Fruit fly (Drosophila melanogaster) whole organism, embryonic: ENCODE measurements around the gene Tsc1.

ENCODE experiments used
- Abd-B ChIP-seq: fragments of 200-800 bp; sonication (Bioruptor generic); optimal IDR thresholded peaks from 2 replicates; lab custom pipeline; 2018; ENCODE audit warnings: missing biosample characterization, mild to moderate bottlenecking, missing genetic modification characterization, moderate library complexity
- BtbVII ChIP-seq: fragments of 200-800 bp; sonication (Bioruptor generic); optimal IDR thresholded peaks from 3 replicates; lab custom pipeline; 2017; ENCODE audit warnings: missing biosample characterization, mild to moderate bottlenecking, missing genetic modification characterization
- CG10209 ChIP-seq: fragments of 200-800 bp; sonication (Bioruptor generic); optimal IDR thresholded peaks from 3 replicates; lab custom pipeline; 2017; ENCODE audit warnings: missing biosample characterization, mild to moderate bottlenecking, missing genetic modification characterization, missing genetic modification reagents
- CG10462 ChIP-seq: fragments of 200-800 bp; sonication (Bioruptor generic); optimal IDR thresholded peaks from 2 replicates; lab custom pipeline; 2016; ENCODE audit warnings: missing biosample characterization, missing genetic modification characterization
- CG1233 ChIP-seq: fragments of 200-800 bp; sonication (Bioruptor generic); optimal IDR thresholded peaks from 4 replicates; lab custom pipeline; 2018; ENCODE audit warnings: missing biosample characterization, mild to moderate bottlenecking, missing genetic modification characterization
- CG12769 ChIP-seq: fragments of 200-800 bp; sonication (Bioruptor generic); optimal IDR thresholded peaks from 2 replicates; lab custom pipeline; 2019; ENCODE audit warnings: missing biosample characterization, mild to moderate bottlenecking, missing genetic modification characterization, moderate library complexity
- CG13287 ChIP-seq: fragments of 200-800 bp; sonication (Bioruptor generic); IDR thresholded peaks from 2 replicates; pipeline ENCODE4 v1.3.6; 2022; ENCODE audit warnings: missing biosample characterization, missing genetic modification characterization; ENCODE audit not compliant: partially characterized antibody
- CG13296 ChIP-seq: fragments of 200-800 bp; sonication (Bioruptor generic); optimal IDR thresholded peaks from 3 replicates; lab custom pipeline; 2018; ENCODE audit warnings: missing biosample characterization, mild to moderate bottlenecking, missing genetic modification characterization
- CG15011 ChIP-seq: fragments of 200-800 bp; sonication (Bioruptor generic); optimal IDR thresholded peaks from 3 replicates; lab custom pipeline; 2018; ENCODE audit warnings: missing biosample characterization, mild to moderate bottlenecking, missing genetic modification characterization
- CG15514 ChIP-seq: fragments of 200-800 bp; sonication (Bioruptor generic); optimal IDR thresholded peaks from 3 replicates; lab custom pipeline; 2017; ENCODE audit warnings: missing biosample characterization, missing genetic modification characterization, mild to moderate bottlenecking, moderate library complexity, missing genetic modification reagents
- CG16813 ChIP-seq: fragments of 200-800 bp; sonication (Bioruptor generic); IDR thresholded peaks from 3 replicates; pipeline ENCODE4 v1.3.6; 2022; ENCODE audit warnings: missing biosample characterization, missing genetic modification characterization; ENCODE audit not compliant: partially characterized antibody
- CG17328 ChIP-seq: fragments of 200-800 bp; sonication (Bioruptor generic); IDR thresholded peaks from 2 replicates; pipeline ENCODE4 v1.3.6; 2022; ENCODE audit warnings: missing biosample characterization, missing genetic modification characterization
- CG2875 ChIP-seq: fragments of 200-800 bp; sonication (Bioruptor generic); optimal IDR thresholded peaks from 2 replicates; lab custom pipeline; 2017; ENCODE audit warnings: missing biosample characterization, mild to moderate bottlenecking, missing genetic modification characterization, missing genetic modification reagents
- CG30020 ChIP-seq: fragments of 200-800 bp; optimal IDR thresholded peaks from 2 replicates; lab custom pipeline; 2019; ENCODE audit warnings: missing biosample characterization, mild to moderate bottlenecking, missing genetic modification characterization, moderate library complexity
- CG3163 ChIP-seq: fragments of 200-800 bp; sonication (Bioruptor generic); optimal IDR thresholded peaks from 3 replicates; lab custom pipeline; 2016; ENCODE audit warnings: missing biosample characterization, missing genetic modification characterization
- CG3281 ChIP-seq: fragments of 200-800 bp; sonication (Bioruptor generic); optimal IDR thresholded peaks from 3 replicates; lab custom pipeline; 2017; ENCODE audit warnings: missing biosample characterization, mild to moderate bottlenecking, missing genetic modification characterization
- CG3838 ChIP-seq: fragments of 200-800 bp; sonication (Bioruptor generic); optimal IDR thresholded peaks from 3 replicates; lab custom pipeline; 2016; ENCODE audit warnings: missing biosample characterization, missing genetic modification characterization
- CG6683 ChIP-seq: fragments of 200-800 bp; sonication (Bioruptor generic); optimal IDR thresholded peaks from 2 replicates; lab custom pipeline; 2017; ENCODE audit warnings: missing biosample characterization, mild to moderate bottlenecking, missing genetic modification characterization, missing genetic modification reagents
- CG6791 ChIP-seq: fragments of 200-800 bp; sonication (Bioruptor generic); IDR thresholded peaks from 3 replicates; pipeline ENCODE4 v1.3.6; 2022; ENCODE audit warnings: missing biosample characterization, missing genetic modification characterization; ENCODE audit not compliant: partially characterized antibody
- CG8089 ChIP-seq: fragments of 200-800 bp; sonication (Bioruptor generic); optimal IDR thresholded peaks from 3 replicates; lab custom pipeline; 2016; ENCODE audit warnings: missing biosample characterization, missing genetic modification characterization
- CG8359 ChIP-seq: fragments of 200-800 bp; sonication (Bioruptor generic); optimal IDR thresholded peaks from 2 replicates; lab custom pipeline; 2017; ENCODE audit warnings: missing biosample characterization, mild to moderate bottlenecking, missing genetic modification characterization, borderline replicate concordance
- CG9727 ChIP-seq: fragments of 200-800 bp; sonication (Bioruptor generic); optimal IDR thresholded peaks from 3 replicates; lab custom pipeline; 2017; ENCODE audit warnings: missing biosample characterization, mild to moderate bottlenecking, missing genetic modification characterization
- CTCF ChIP-seq: fragments of 200-800 bp; sonication (Bioruptor generic); optimal IDR thresholded peaks from 2 replicates; lab custom pipeline; 2017; ENCODE audit warnings: missing biosample characterization, mild to moderate bottlenecking, missing genetic modification characterization, moderate library complexity
- Dbx ChIP-seq: fragments of 200-800 bp; sonication (Bioruptor generic); IDR thresholded peaks from 3 replicates; pipeline ENCODE4 v1.3.6; 2022; ENCODE audit warnings: missing biosample characterization, missing genetic modification characterization
- E2f1 ChIP-seq: fragments of 200-800 bp; sonication (Bioruptor generic); IDR thresholded peaks from 2 replicates; pipeline ENCODE4 v1.3.6; 2022; ENCODE audit warnings: missing biosample characterization, missing genetic modification characterization
- Gug ChIP-seq: fragments of 200-800 bp; sonication (Bioruptor generic); IDR thresholded peaks from 4 replicates; pipeline ENCODE4 v1.3.6; 2022; ENCODE audit warnings: missing biosample characterization, missing genetic modification characterization
- Max ChIP-seq: fragments of 200-800 bp; sonication (Bioruptor generic); optimal IDR thresholded peaks from 2 replicates; lab custom pipeline; 2016; ENCODE audit warnings: missing biosample characterization, mild to moderate bottlenecking, missing genetic modification characterization
- Meics ChIP-seq: fragments of 200-800 bp; sonication (Bioruptor generic); optimal IDR thresholded peaks from 2 replicates; lab custom pipeline; 2017; ENCODE audit warnings: missing biosample characterization, mild to moderate bottlenecking, missing genetic modification characterization
- Poxn ChIP-seq: fragments of 200-800 bp; sonication (Bioruptor generic); IDR thresholded peaks from 2 replicates; pipeline ENCODE4 v1.3.6; 2022; ENCODE audit warnings: missing biosample characterization, missing genetic modification characterization
- Rx ChIP-seq: fragments of 200-800 bp; sonication (Bioruptor generic); IDR thresholded peaks from 2 replicates; pipeline ENCODE4 v1.3.6; 2022; ENCODE audit warnings: missing biosample characterization, missing genetic modification characterization
- Xbp1 ChIP-seq: fragments of 200-800 bp; sonication (Bioruptor generic); optimal IDR thresholded peaks from 3 replicates; lab custom pipeline; 2016; ENCODE audit warnings: missing biosample characterization, mild to moderate bottlenecking, missing genetic modification characterization
- aop ChIP-seq: fragments of 200-800 bp; sonication (Bioruptor generic); IDR thresholded peaks from 2 replicates; pipeline ENCODE4 v1.3.6; 2022; ENCODE audit warnings: missing biosample characterization, missing genetic modification characterization
- ash1 ChIP-seq: fragments of 200-800 bp; sonication (Bioruptor generic); optimal IDR thresholded peaks from 2 replicates; lab custom pipeline; 2018; ENCODE audit warnings: missing biosample characterization, mild to moderate bottlenecking, missing genetic modification characterization
- btn ChIP-seq: fragments of 200-800 bp; sonication (Bioruptor generic); optimal IDR thresholded peaks from 2 replicates; lab custom pipeline; 2016; ENCODE audit warnings: missing biosample characterization, missing genetic modification characterization
- fd3F ChIP-seq: fragments of 200-800 bp; sonication (Bioruptor generic); optimal IDR thresholded peaks from 2 replicates; lab custom pipeline; 2018; ENCODE audit warnings: missing biosample characterization, mild to moderate bottlenecking, missing genetic modification characterization, moderate library complexity
- gsb-n ChIP-seq: fragments of 200-800 bp; sonication (Bioruptor generic); optimal IDR thresholded peaks from 3 replicates; lab custom pipeline; 2018; ENCODE audit warnings: missing biosample characterization, mild to moderate bottlenecking, missing genetic modification characterization
- inv ChIP-seq: fragments of 200-800 bp; sonication (Bioruptor generic); IDR thresholded peaks from 2 replicates; pipeline ENCODE4 v1.3.6; 2022; ENCODE audit warnings: missing biosample characterization, missing genetic modification characterization; ENCODE audit not compliant: partially characterized antibody
- lab ChIP-seq: fragments of 200-800 bp; sonication (Bioruptor generic); optimal IDR thresholded peaks from 3 replicates; lab custom pipeline; 2017; ENCODE audit warnings: missing biosample characterization, missing genetic modification characterization, mild to moderate bottlenecking, moderate library complexity, missing genetic modification reagents
- lov ChIP-seq, 2 experiments: fragments of 200-800 bp in 1 of 2; fragments of >200 bp in 1 of 2; sonication (Bioruptor generic) in 1 of 2; IDR thresholded peaks in 1 of 2; optimal IDR thresholded peaks in 1 of 2; 2 replicates in 1 of 2; 3 replicates in 1 of 2; pipeline versions ENCODE4 v1.3.6 to Lab custom; 2017 to 2022; ENCODE audit warnings: missing biosample characterization in 1 of 2, missing genetic modification characterization in 1 of 2
- phol ChIP-seq: fragments of 200-800 bp; sonication (Bioruptor generic); optimal IDR thresholded peaks from 3 replicates; lab custom pipeline; 2018; ENCODE audit warnings: missing biosample characterization, mild to moderate bottlenecking, missing genetic modification characterization, moderate library complexity
- sens-2 ChIP-seq: fragments of 200-800 bp; sonication (Bioruptor generic); IDR thresholded peaks from 2 replicates; pipeline ENCODE4 v1.3.6; 2022; ENCODE audit warnings: missing biosample characterization, missing genetic modification characterization
- shn ChIP-seq: fragments of 200-800 bp; sonication (Bioruptor generic); optimal IDR thresholded peaks from 3 replicates; lab custom pipeline; 2016; ENCODE audit warnings: missing biosample characterization, missing genetic modification characterization
- stc ChIP-seq: fragments of 200-800 bp; sonication (Bioruptor generic); IDR thresholded peaks from 2 replicates; pipeline ENCODE4 v1.3.6; 2022; ENCODE audit warnings: missing biosample characterization, missing genetic modification characterization
- tgo ChIP-seq: fragments of 200-800 bp; sonication (Bioruptor generic); IDR thresholded peaks from 3 replicates; pipeline ENCODE4 v1.3.6; 2022; ENCODE audit warnings: missing biosample characterization, missing genetic modification characterization
- tio ChIP-seq: fragments of 200-800 bp; sonication (Bioruptor generic); optimal IDR thresholded peaks from 2 replicates; lab custom pipeline; 2017; ENCODE audit warnings: missing biosample characterization, missing genetic modification characterization, inconsistent platforms
- toy ChIP-seq: fragments of 200-800 bp; sonication (Bioruptor generic); IDR thresholded peaks from 2 replicates; pipeline ENCODE4 v1.3.6; 2022; ENCODE audit warnings: missing biosample characterization, missing genetic modification characterization
- tx ChIP-seq: fragments of 200-800 bp; sonication (Bioruptor generic); optimal IDR thresholded peaks from 2 replicates; lab custom pipeline; 2016; ENCODE audit warnings: missing biosample characterization, missing genetic modification characterization
- vvl ChIP-seq: fragments of 200-800 bp; sonication (Bioruptor generic); IDR thresholded peaks from 2 replicates; pipeline ENCODE4 v1.3.6; 2022; ENCODE audit warnings: missing biosample characterization, missing genetic modification characterization

Tsc1 gene

DNA sequence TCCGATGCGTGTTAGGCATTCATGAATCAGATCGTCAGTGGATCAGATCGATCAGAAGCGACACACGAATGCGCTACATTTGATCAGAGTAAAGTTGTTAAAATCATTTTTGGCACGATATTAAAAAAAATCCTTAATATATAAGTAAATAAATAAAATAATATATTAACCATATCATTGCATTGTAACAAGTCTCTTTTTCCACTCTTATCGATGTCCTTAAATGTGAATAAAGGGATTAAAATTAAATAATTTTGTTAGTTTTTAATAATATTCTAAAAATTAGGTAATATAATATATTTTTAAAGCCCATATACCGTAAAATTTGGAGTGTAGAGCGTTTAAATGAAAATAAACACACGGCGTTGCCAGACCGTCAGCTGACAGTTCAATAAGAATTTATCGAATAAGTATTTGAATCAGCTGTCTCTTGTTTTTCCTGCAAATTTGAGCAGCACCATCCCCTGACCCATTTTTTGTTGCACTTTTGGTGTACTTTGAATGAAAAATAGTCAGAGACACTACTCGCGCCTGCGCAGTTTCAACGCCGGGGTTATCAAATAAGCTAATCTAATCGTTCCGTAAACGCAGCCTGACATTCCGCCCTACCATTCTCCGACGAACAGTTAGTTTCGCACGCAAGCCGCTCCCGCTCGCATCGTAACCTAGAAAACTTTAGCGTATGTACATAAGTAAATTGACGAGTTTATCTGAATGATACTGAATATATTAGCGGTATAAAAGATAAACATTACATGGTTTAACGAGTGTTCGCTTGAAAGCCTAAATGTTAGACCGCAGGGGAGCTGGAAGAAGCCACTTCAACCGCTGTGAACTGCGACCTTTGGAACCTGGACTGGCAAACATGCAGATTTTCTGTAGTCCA, 22.1 kb downstream of the Tsc1 start, which contains the start of the genes p38a and CG6178 (continued):
- TF ChIP-seq lov (optimal IDR thresholded peaks at IDR 0.05; lab: Kevin White, UChicago): no peak
- peak; percentile 81; the same call in 2 of the 3 replicates for TF ChIP-seq lov (GFP tag; IDR thresholded peaks at IDR 0.05; lab: Robert Waterston, UW)
- TF ChIP-seq CG13296: peak; percentile 98
- peak; percentile 99 for TF ChIP-seq CG3281 (GFP tag; lab: Kevin White, UChicago)
- 0 out of 3 replicates have a peak, but pooled peaks have one; percentile 51 for TF ChIP-seq CG6791 (GFP tag; lab: Robert Waterston, UW)
- peak; percentile 98 for TF ChIP-seq lab (GFP tag; lab: Kevin White, UChicago)
- peak; percentile 95 for TF ChIP-seq CG17328 (GFP tag; lab: Robert Waterston, UW)
- peak; percentile 92 for TF ChIP-seq tio (GFP tag; lab: Kevin White, UChicago)
- peak; percentile 98 for TF ChIP-seq tgo (GFP tag; lab: Robert Waterston, UW)
- TF ChIP-seq CG15514 (GFP tag; lab: Kevin White, UChicago): peak; percentile 89
- peak; percentile 97 for TF ChIP-seq vvl (GFP tag; lab: Robert Waterston, UW)
- TF ChIP-seq CG15011 (GFP tag; lab: Kevin White, UChicago): peak; percentile 78
- peak; percentile 88 for TF ChIP-seq CG30020 (tag; lab: Kevin White, UChicago)
- peak; percentile 14 for TF ChIP-seq CG3163
- TF ChIP-seq inv: no peak
- peak; percentile 82 for TF ChIP-seq toy (GFP tag; lab: Robert Waterston, UW)
- peak; percentile 96 for TF ChIP-seq gsb-n (tag; lab: Kevin White, UChicago)
- TF ChIP-seq Abd-B (GFP tag; lab: Kevin White, UChicago): peak; percentile 99
- peak; percentile 63; the same call in 1 of the 2 replicates for TF ChIP-seq aop
- TF ChIP-seq Gug: peak; percentile 95
- TF ChIP-seq CG10209 (GFP tag; lab: Kevin White, UChicago): peak; percentile 98
- TF ChIP-seq shn (GFP tag; lab: Kevin White, UChicago): peak; percentile 68
- TF ChIP-seq CTCF: peak; percentile 48
- TF ChIP-seq Poxn: peak; percentile 88
- TF ChIP-seq CG9727: peak; percentile 98
- peak; percentile 96 for TF ChIP-seq Dbx (GFP tag; lab: Robert Waterston, UW)
- peak; percentile 89 for TF ChIP-seq CG2875
- peak; percentile 82 for TF ChIP-seq CG10462 (GFP tag; lab: Kevin White, UChicago)
- no peak for TF ChIP-seq CG8089 (GFP tag; lab: Kevin White, UChicago)
- TF ChIP-seq Xbp1 (GFP tag; lab: Kevin White, UChicago): peak; percentile 96
- TF ChIP-seq sens-2 (GFP tag; lab: Robert Waterston, UW): peak; percentile 83
- TF ChIP-seq CG13287: no peak
- peak; percentile 98 for TF ChIP-seq Meics (GFP tag; lab: Kevin White, UChicago)
- peak; percentile 16 for TF ChIP-seq CG12769
- peak; percentile 48 for TF ChIP-seq ash1 (GFP tag; lab: Kevin White, UChicago)
- TF ChIP-seq E2f1 (GFP tag; lab: Robert Waterston, UW): peak; percentile 97
- peak; percentile 87 for TF ChIP-seq CG8359
- peak; percentile 97 for TF ChIP-seq stc
- TF ChIP-seq btn (GFP tag; lab: Kevin White, UChicago): no peak
- TF ChIP-seq CG3838 (GFP tag; lab: Kevin White, UChicago): peak; percentile 71
- TF ChIP-seq Max: peak; percentile 85
- TF ChIP-seq phol: peak; percentile 98
- TF ChIP-seq fd3F: peak; percentile 98
- no peak for TF ChIP-seq CG16813
- TF ChIP-seq CG1233: peak; percentile 97
- peak; percentile 95 for TF ChIP-seq CG6683 (GFP tag; lab: Kevin White, UChicago)
- peak; percentile 96 for TF ChIP-seq BtbVII (GFP tag; lab: Kevin White, UChicago)
- peak; percentile 88 for TF ChIP-seq Rx (GFP tag; lab: Robert Waterston, UW)
- peak; percentile 65 for TF ChIP-seq tx (GFP tag; lab: Kevin White, UChicago)
